Worm (Caenorhabditis elegans) whole organism, mixed stage, embryonic: ENCODE data around the gene nhl-2.

Experiments used
- M03D4.4 ChIP-seq: sonication (generic microtip); optimal IDR thresholded peaks from 2 replicates; lab custom pipeline; 2017; ENCODE audit warnings: mild to moderate bottlenecking, missing genetic modification characterization, missing compliant biosample characterization
- bed-3 ChIP-seq: fragments of 200-800 bp; sonication (Bioruptor generic); optimal IDR thresholded peaks from 3 replicates; lab custom pipeline; 2018; ENCODE audit warnings: mild to moderate bottlenecking, missing genetic modification characterization, moderate library complexity, missing compliant biosample characterization
- blmp-1 ChIP-seq: fragments of 150-350 bp; optimal IDR thresholded peaks from 2 replicates; lab custom pipeline; 2014; ENCODE audit warnings: missing biosample characterization, missing genetic modification characterization
- ceh-39 ChIP-seq: fragments of 150-350 bp; optimal IDR thresholded peaks from 2 replicates; lab custom pipeline; 2014; ENCODE audit warnings: missing biosample characterization, missing genetic modification characterization
- ceh-43 ChIP-seq: fragments of 200-800 bp; sonication (Bioruptor generic); optimal IDR thresholded peaks from 2 replicates; lab custom pipeline; 2018; ENCODE audit warnings: mild to moderate bottlenecking, missing genetic modification characterization, moderate library complexity, missing compliant biosample characterization
- ceh-83 ChIP-seq: fragments of 200-800 bp; sonication (Bioruptor generic); optimal IDR thresholded peaks from 2 replicates; lab custom pipeline; 2018; ENCODE audit warnings: mild to moderate bottlenecking, missing genetic modification characterization, missing compliant biosample characterization
- ces-1 ChIP-seq: fragments of 150-350 bp; optimal IDR thresholded peaks from 2 replicates; lab custom pipeline; 2014; ENCODE audit warnings: missing biosample characterization, missing genetic modification reagents, missing genetic modification characterization
- cnd-1 ChIP-seq: fragments of 200-800 bp; sonication (Bioruptor generic); optimal IDR thresholded peaks from 2 replicates; lab custom pipeline; 2018; ENCODE audit warnings: mild to moderate bottlenecking, missing genetic modification characterization, missing compliant biosample characterization
- drap-1 ChIP-seq: fragments of 200-800 bp; sonication (Bioruptor generic); optimal IDR thresholded peaks from 3 replicates; lab custom pipeline; 2018; ENCODE audit warnings: mild to moderate bottlenecking, missing genetic modification characterization, missing compliant biosample characterization
- elt-1 ChIP-seq: sonication (generic microtip); optimal IDR thresholded peaks from 2 replicates; lab custom pipeline; 2017; ENCODE audit warnings: missing genetic modification characterization, mild to moderate bottlenecking, missing compliant biosample characterization, antibody characterized with exemption, moderate library complexity, borderline replicate concordance; ENCODE audit not compliant: insufficient read depth
- elt-3 ChIP-seq: fragments of 150-350 bp; optimal IDR thresholded peaks from 2 replicates; lab custom pipeline; 2014; ENCODE audit warnings: missing biosample characterization, missing genetic modification characterization
- flh-1 ChIP-seq: fragments of 200-800 bp; sonication (Bioruptor generic); optimal IDR thresholded peaks from 2 replicates; lab custom pipeline; 2018; ENCODE audit warnings: mild to moderate bottlenecking, missing genetic modification characterization, moderate library complexity, missing compliant biosample characterization
- ham-2 ChIP-seq: fragments of 200-800 bp; sonication (Bioruptor generic); optimal IDR thresholded peaks from 2 replicates; lab custom pipeline; 2018; ENCODE audit warnings: mild to moderate bottlenecking, missing genetic modification characterization, missing compliant biosample characterization
- hlh-1 ChIP-seq: fragments of 150-350 bp; optimal IDR thresholded peaks from 2 replicates; lab custom pipeline; 2014; ENCODE audit warnings: missing biosample characterization, missing genetic modification reagents, missing genetic modification characterization
- lin-13 ChIP-seq: fragments of 150-350 bp; optimal IDR thresholded peaks from 2 replicates; lab custom pipeline; 2014; ENCODE audit warnings: missing biosample characterization, missing genetic modification characterization
- lin-32 ChIP-seq: fragments of 200-800 bp; sonication (Bioruptor generic); optimal IDR thresholded peaks from 2 replicates; lab custom pipeline; 2018; ENCODE audit warnings: mild to moderate bottlenecking, missing genetic modification characterization, missing compliant biosample characterization
- lsy-2 ChIP-seq: fragments of 150-350 bp; optimal IDR thresholded peaks from 2 replicates; lab custom pipeline; 2014; ENCODE audit warnings: missing biosample characterization, missing genetic modification characterization
- mab-5 ChIP-seq: fragments of 150-350 bp; optimal IDR thresholded peaks from 2 replicates; lab custom pipeline; 2014; ENCODE audit warnings: missing biosample characterization, missing genetic modification characterization
- mep-1 ChIP-seq: fragments of 150-350 bp; optimal IDR thresholded peaks from 2 replicates; lab custom pipeline; 2017; ENCODE audit warnings: missing biosample characterization, missing genetic modification reagents, missing genetic modification characterization, inconsistent platforms
- mls-2 ChIP-seq: sonication (generic microtip); optimal IDR thresholded peaks from 2 replicates; lab custom pipeline; 2016; ENCODE audit warnings: mild to moderate bottlenecking, missing genetic modification characterization, moderate library complexity, missing compliant biosample characterization
- nhr-12 ChIP-seq: fragments of 150-350 bp; optimal IDR thresholded peaks from 2 replicates; lab custom pipeline; 2014; ENCODE audit warnings: missing biosample characterization, missing genetic modification characterization
- nhr-2 ChIP-seq: fragments of 150-350 bp; optimal IDR thresholded peaks from 2 replicates; lab custom pipeline; 2014; ENCODE audit warnings: missing biosample characterization, missing genetic modification characterization
- nhr-237 ChIP-seq: fragments of 150-350 bp; optimal IDR thresholded peaks from 2 replicates; lab custom pipeline; 2014; ENCODE audit warnings: missing biosample characterization, missing genetic modification characterization
- nhr-28 ChIP-seq: fragments of 150-350 bp; optimal IDR thresholded peaks from 2 replicates; lab custom pipeline; 2014; ENCODE audit warnings: missing biosample characterization, missing genetic modification characterization
- nhr-76 ChIP-seq: sonication (generic microtip); optimal IDR thresholded peaks from 2 replicates; lab custom pipeline; 2017; ENCODE audit warnings: missing biosample characterization, missing genetic modification characterization
- pha-4 ChIP-seq: fragments of 150-350 bp; optimal IDR thresholded peaks from 2 replicates; lab custom pipeline; 2018; ENCODE audit warnings: missing biosample characterization, missing genetic modification reagents, missing genetic modification characterization
- sem-2 ChIP-seq: fragments of 200-800 bp; sonication (Bioruptor generic); optimal IDR thresholded peaks from 2 replicates; lab custom pipeline; 2018; ENCODE audit warnings: mild to moderate bottlenecking, missing genetic modification characterization, missing compliant biosample characterization
- snpc-4 ChIP-seq: fragments of 150-350 bp; optimal IDR thresholded peaks from 2 replicates; lab custom pipeline; 2014; ENCODE audit warnings: missing biosample characterization, missing genetic modification characterization
- sptf-1 ChIP-seq: sonication (generic microtip); optimal IDR thresholded peaks from 2 replicates; lab custom pipeline; 2017; ENCODE audit warnings: mild to moderate bottlenecking, missing genetic modification characterization, moderate library complexity, missing compliant biosample characterization
- tbx-8 ChIP-seq: fragments of 200-800 bp; sonication (Bioruptor generic); optimal IDR thresholded peaks from 2 replicates; lab custom pipeline; 2018; ENCODE audit warnings: mild to moderate bottlenecking, missing genetic modification characterization, moderate library complexity, missing compliant biosample characterization
- unc-120 ChIP-seq: sonication (generic microtip); optimal IDR thresholded peaks from 2 replicates; lab custom pipeline; 2017; ENCODE audit warnings: missing genetic modification characterization, missing compliant biosample characterization; ENCODE audit not compliant: poor library complexity, severe bottlenecking
- unc-39 ChIP-seq: fragments of 150-350 bp; optimal IDR thresholded peaks from 2 replicates; lab custom pipeline; 2014; ENCODE audit warnings: missing biosample characterization, missing genetic modification characterization
- unc-62 ChIP-seq: fragments of 150-350 bp; optimal IDR thresholded peaks from 2 replicates; lab custom pipeline; 2014; ENCODE audit warnings: missing biosample characterization, missing genetic modification reagents, missing genetic modification characterization
- zip-8 ChIP-seq: fragments of 150-350 bp; optimal IDR thresholded peaks from 2 replicates; lab custom pipeline; 2014; ENCODE audit warnings: missing biosample characterization, missing genetic modification characterization
- ztf-11 ChIP-seq: fragments of 150-350 bp; optimal IDR thresholded peaks from 2 replicates; lab custom pipeline; 2014; ENCODE audit warnings: missing biosample characterization, missing genetic modification characterization

The nhl-2 gene

DNA sequence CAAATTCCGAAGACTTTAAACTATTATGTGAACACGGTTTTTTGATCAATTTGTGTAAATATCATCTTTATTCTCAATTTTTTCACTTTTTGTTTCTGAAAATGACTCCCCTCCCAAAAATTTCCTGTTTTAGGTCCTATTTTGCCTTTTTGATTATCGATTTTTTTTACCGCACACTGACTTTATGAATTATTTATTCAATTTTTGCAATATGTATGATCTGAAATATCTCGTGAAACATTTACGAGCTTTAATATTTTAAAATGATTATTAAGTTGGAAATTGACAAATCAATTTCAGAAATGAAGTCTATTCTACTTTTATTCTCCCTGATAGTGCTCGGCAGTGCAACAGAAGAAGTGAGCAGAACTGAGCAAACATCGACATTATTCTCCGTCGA, 19.4 kb downstream of the nhl-2 start, which contains the start of gene C35D10.1:
TSS of gene C35D10.1 (plus strand) at position 301 of the 400 bp plus-strand sequence.
- TF ChIP-seq M03D4.4 (no peak), elt-1 (tag; lab: Kevin White, UChicago) (no peak), nhr-76 (tag; lab: Kevin White, UChicago) (no peak), nhr-12 (tag; lab: Kevin White, UChicago) (no peak), lin-32 (GFP tag; lab: Kevin White, UChicago) (no peak), drap-1 (no peak), sem-2 (GFP tag; lab: Kevin White, UChicago) (no peak), ceh-43 (no peak), ces-1 (GFP tag; lab: Kevin White, UChicago) (no peak), cnd-1 (tag; lab: Kevin White, UChicago) (no peak), ceh-83 (GFP tag; lab: Kevin White, UChicago) (no peak), snpc-4 (tag; lab: Kevin White, UChicago) (no peak), unc-62 (GFP tag; lab: Kevin White, UChicago) (no peak), blmp-1 (no peak), zip-8 (tag; lab: Kevin White, UChicago) (no peak), bed-3 (GFP tag; lab: Kevin White, UChicago) (no peak), ceh-39 (tag; lab: Kevin White, UChicago) (no peak), ztf-11 (no peak), hlh-1 (no peak), nhr-2 (tag; lab: Kevin White, UChicago) (no peak)

- TF ChIP-seq mls-2 (tag; lab: Kevin White, UChicago) (no peak), elt-1 (tag; lab: Kevin White, UChicago) (no peak), bed-3 (GFP tag; lab: Kevin White, UChicago) (no peak), zip-8 (tag; lab: Kevin White, UChicago) (no peak), ceh-43 (no peak), snpc-4 (tag; lab: Kevin White, UChicago) (no peak), nhr-237 (no peak), nhr-28 (tag; lab: Kevin White, UChicago) (no peak), lin-13 (no peak), nhr-12 (tag; lab: Kevin White, UChicago) (no peak), hlh-1 (no peak), sptf-1 (tag; lab: Kevin White, UChicago) (no peak), lsy-2 (tag; lab: Kevin White, UChicago) (peak; percentile 37), mep-1 (peak; percentile 50), unc-120 (no peak), pha-4 (tag; lab: Kevin White, UChicago) (peak; percentile 19), ces-1 (GFP tag; lab: Kevin White, UChicago) (no peak), flh-1 (GFP tag; lab: Kevin White, UChicago) (no peak), nhr-2 (tag; lab: Kevin White, UChicago) (no peak), sem-2 (GFP tag; lab: Kevin White, UChicago) (no peak), ceh-39 (tag; lab: Kevin White, UChicago) (no peak), tbx-8 (GFP tag; lab: Kevin White, UChicago) (no peak), unc-62 (GFP tag; lab: Kevin White, UChicago) (no peak)
Measured at ce11 chrIII:4878281-4878680, 20.6 kb downstream of the nhl-2 start, which contains the start of the genes tost-1 and arx-6. Gene tost-1 (minus strand): TSS chrIII:4878311. Gene arx-6 (plus strand): TSS chrIII:4878658.

DNA sequence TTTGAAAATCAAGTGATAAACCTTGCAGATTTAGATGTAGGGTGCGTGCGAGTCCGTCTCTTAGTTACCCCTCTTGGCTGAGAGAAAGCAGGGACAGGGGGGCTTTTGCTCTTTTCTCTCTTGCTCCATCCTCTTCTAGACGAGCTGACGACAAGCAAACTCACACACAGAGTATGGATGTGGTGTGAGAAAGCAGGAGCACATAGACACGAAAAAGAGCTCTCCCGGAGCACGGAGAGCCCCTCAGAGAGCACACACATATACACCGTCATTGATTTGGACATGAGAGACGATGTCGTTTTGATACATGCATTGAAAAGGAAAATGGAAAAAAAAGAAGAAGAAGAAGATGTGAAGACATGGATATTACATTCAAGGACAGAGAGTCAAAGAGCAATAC, 23.2 kb downstream of the nhl-2 start:
- TF ChIP-seq drap-1 (no peak), ces-1 (GFP tag; lab: Kevin White, UChicago) (peak; percentile 21)

ce11 chrIII:4874671-4875070, 24.2 kb downstream of the nhl-2 start, which contains the start of gene C35D10.12:
Gene C35D10.12 (minus strand): TSS chrIII:4874771.
- no peak for TF ChIP-seq zip-8 (tag; lab: Kevin White, UChicago)
- TF ChIP-seq ham-2 (GFP tag; lab: Kevin White, UChicago): no peak
- no peak for TF ChIP-seq unc-62 (GFP tag; lab: Kevin White, UChicago)
- TF ChIP-seq nhr-2 (tag; lab: Kevin White, UChicago): no peak
- TF ChIP-seq bed-3 (GFP tag; lab: Kevin White, UChicago): no peak
- no peak for TF ChIP-seq elt-3 (tag; lab: Kevin White, UChicago)
- TF ChIP-seq blmp-1: no peak
- no peak for TF ChIP-seq lsy-2 (tag; lab: Kevin White, UChicago)
- TF ChIP-seq nhr-12 (tag; lab: Kevin White, UChicago): no peak
- no peak for TF ChIP-seq ceh-83 (GFP tag; lab: Kevin White, UChicago)
- no peak for TF ChIP-seq unc-120
- TF ChIP-seq unc-39: no peak
- TF ChIP-seq flh-1 (GFP tag; lab: Kevin White, UChicago): no peak
- TF ChIP-seq nhr-237: no peak
- TF ChIP-seq ceh-43: no peak
- TF ChIP-seq M03D4.4: no peak
- TF ChIP-seq mab-5 (tag; lab: Kevin White, UChicago): no peak
- TF ChIP-seq nhr-28 (tag; lab: Kevin White, UChicago): no peak
- no peak for TF ChIP-seq sptf-1 (tag; lab: Kevin White, UChicago)
- TF ChIP-seq mep-1: no peak
